Fruit fly (Drosophila melanogaster) whole organism, pupa: Measurements from ENCODE around the gene CG12991.
A peak's percentile ranks its signal among the peaks of the same experiment; 100 is the strongest.

Experiments
- CG10348 ChIP-seq: fragments of 200-800 bp; sonication (Bioruptor generic); IDR thresholded peaks from 2 replicates; pipeline ENCODE4 v1.3.6; 2022; ENCODE audit warnings: missing biosample characterization, missing genetic modification characterization
- CG13204 ChIP-seq: fragments of 200-800 bp; sonication (Bioruptor generic); optimal IDR thresholded peaks from 2 replicates; lab custom pipeline; 2018; ENCODE audit warnings: missing biosample characterization, mild to moderate bottlenecking, missing genetic modification characterization, moderate library complexity
- CG15710 ChIP-seq: fragments of 200-800 bp; sonication (Bioruptor generic); optimal IDR thresholded peaks from 2 replicates; lab custom pipeline; 2018; ENCODE audit warnings: missing biosample characterization, mild to moderate bottlenecking, missing genetic modification characterization, moderate library complexity
- CG34367 ChIP-seq: fragments of 200-800 bp; sonication (Bioruptor generic); optimal IDR thresholded peaks from 2 replicates; lab custom pipeline; 2018; ENCODE audit warnings: missing biosample characterization, mild to moderate bottlenecking, missing genetic modification characterization
- CG4496 ChIP-seq: fragments of 200-800 bp; sonication (Bioruptor generic); IDR thresholded peaks from 3 replicates; pipeline ENCODE4 v1.3.6; 2022; ENCODE audit warnings: missing biosample characterization, missing genetic modification characterization
- CG8301 ChIP-seq: fragments of 200-800 bp; sonication (Bioruptor generic); optimal IDR thresholded peaks from 2 replicates; lab custom pipeline; 2018; ENCODE audit warnings: missing biosample characterization, mild to moderate bottlenecking, missing genetic modification characterization
- EcR ChIP-seq: fragments of 200-800 bp; sonication (Bioruptor generic); optimal IDR thresholded peaks from 3 replicates; lab custom pipeline; 2019; ENCODE audit warnings: missing biosample characterization, missing genetic modification characterization, mild to moderate bottlenecking, moderate library complexity, missing genetic modification reagents
- Ets98B ChIP-seq: fragments of 200-800 bp; sonication (Bioruptor generic); IDR thresholded peaks from 2 replicates; pipeline ENCODE4 v1.3.6; 2022; ENCODE audit warnings: missing biosample characterization, missing genetic modification characterization
- Pif1B ChIP-seq: fragments of 200-800 bp; sonication (Bioruptor generic); optimal IDR thresholded peaks from 3 replicates; lab custom pipeline; 2016; ENCODE audit warnings: missing biosample characterization, missing genetic modification characterization
- Snoo ChIP-seq: fragments of 200-800 bp; sonication (Bioruptor generic); optimal IDR thresholded peaks from 3 replicates; lab custom pipeline; 2017; ENCODE audit warnings: missing biosample characterization, mild to moderate bottlenecking, missing genetic modification characterization, inconsistent platforms
- fd96Ca ChIP-seq: fragments of 200-800 bp; sonication (Bioruptor generic); IDR thresholded peaks from 3 replicates; pipeline ENCODE4 v1.3.6; 2022; ENCODE audit warnings: missing biosample characterization, missing genetic modification characterization
- gl ChIP-seq: fragments of 200-800 bp; sonication (Bioruptor generic); optimal IDR thresholded peaks from 2 replicates; lab custom pipeline; 2018; ENCODE audit warnings: missing biosample characterization, mild to moderate bottlenecking, missing genetic modification characterization
- rn ChIP-seq: fragments of 200-800 bp; sonication (Bioruptor generic); IDR thresholded peaks from 2 replicates; pipeline ENCODE4 v1.3.6; 2022; ENCODE audit warnings: missing biosample characterization, missing genetic modification characterization

DNA sequence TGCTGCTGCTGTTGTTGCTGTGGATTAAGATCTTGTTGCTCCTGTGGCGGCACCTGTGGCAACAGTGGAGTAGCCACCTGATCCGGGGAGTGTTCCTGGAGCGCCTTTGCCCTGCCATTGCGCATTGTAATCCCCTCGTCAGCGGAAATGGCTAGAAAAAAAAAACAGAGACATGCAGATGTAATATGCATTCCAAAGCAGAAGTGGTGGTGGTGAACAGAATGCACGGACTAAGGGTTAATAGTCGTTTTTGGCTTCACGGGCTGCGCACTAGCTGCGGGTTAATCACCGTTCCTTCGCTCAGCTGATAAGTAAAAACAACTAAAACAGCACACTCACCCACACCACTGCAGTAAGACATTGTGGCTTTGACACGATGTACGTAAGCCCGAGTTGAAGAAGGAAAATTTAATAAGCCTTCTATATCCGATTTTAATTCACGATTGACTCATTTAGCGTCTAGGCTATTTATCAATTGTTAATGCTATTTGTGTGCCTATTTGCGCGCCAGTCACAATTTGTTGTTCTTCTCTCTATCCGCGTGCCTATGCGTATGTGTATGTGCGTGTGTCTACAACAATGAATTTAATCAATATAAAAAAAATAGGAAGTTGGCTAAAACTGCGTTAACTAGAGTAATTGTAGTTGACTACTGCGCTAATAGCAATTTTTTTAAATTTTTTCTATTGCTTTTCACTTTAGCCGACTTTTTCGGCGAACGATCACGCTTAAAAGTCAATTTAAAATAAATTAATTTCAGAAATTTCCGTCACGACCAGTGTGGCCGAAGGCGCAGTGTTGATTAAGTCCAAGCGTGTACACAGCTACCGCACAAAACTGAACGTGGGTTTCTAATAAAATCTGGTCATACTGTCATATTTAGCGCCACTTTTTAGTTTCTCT, 47.7 kb downstream of the CG12991 start, which contains the start of gene stas:
- TF ChIP-seq rn (GFP tag; lab: Robert Waterston, UW) = no peak
- TF ChIP-seq CG34367 (tag; lab: Kevin White, UChicago) = no peak
- no peak for TF ChIP-seq fd96Ca
- TF ChIP-seq gl (tag; lab: Kevin White, UChicago) = no peak
- TF ChIP-seq Pif1B (GFP tag; lab: Kevin White, UChicago) = no peak
- no peak for TF ChIP-seq CG4496 (GFP tag; lab: Robert Waterston, UW)
- no peak for TF ChIP-seq CG13204
- no peak for TF ChIP-seq Ets98B (GFP tag; lab: Robert Waterston, UW)
- TF ChIP-seq CG8301 = no peak
- TF ChIP-seq CG10348 (GFP tag; lab: Robert Waterston, UW) = no peak
- TF ChIP-seq EcR (GFP tag; lab: Kevin White, UChicago) = peak; percentile 71
- no peak for TF ChIP-seq CG15710 (tag; lab: Kevin White, UChicago)
- no peak for TF ChIP-seq Snoo
